Worm (Caenorhabditis elegans): Measurements from ENCODE around the gene F01F1.2.

Gene F01F1.2

ce11 chrIII:5841676-5842075, 36.7 kb upstream of the F01F1.2 start (continued):
- TF ChIP-seq egl-27 (tag; optimal IDR thresholded peaks at IDR 0.05) (no peak), nhr-85 (tag) (peak; percentile 92), nhr-11 (tag; optimal IDR thresholded peaks at IDR 0.05) (no peak), aha-1 (tag; optimal IDR thresholded peaks at IDR 0.05) (no peak), zag-1 (tag; optimal IDR thresholded peaks at IDR 0.05) (no peak), unc-62 (GFP tag; optimal IDR thresholded peaks at IDR 0.05) (no peak), pax-3 (tag; optimal IDR thresholded peaks at IDR 0.05) (no peak), nhr-84 (tag; optimal IDR thresholded peaks at IDR 0.05) (no peak), ces-1 (GFP tag; optimal IDR thresholded peaks at IDR 0.05) (no peak), lin-13 (GFP tag; optimal IDR thresholded peaks at IDR 0.05) (peak; percentile 46), nhr-20 (tag; optimal IDR thresholded peaks at IDR 0.05) (peak; percentile 77), elt-2 (tag; optimal IDR thresholded peaks at IDR 0.05) (no peak), ceh-63 (GFP tag; optimal IDR thresholded peaks at IDR 0.05) (no peak), C34B4.2 (tag; optimal IDR thresholded peaks at IDR 0.05) (no peak), mep-1 (tag; optimal IDR thresholded peaks at IDR 0.05) (peak; percentile 52), snpc-4 (tag; optimal IDR thresholded peaks at IDR 0.05) (no peak), dpl-1 (GFP tag; optimal IDR thresholded peaks at IDR 0.05) (peak in 2 of 3 experiments; percentile 31 to 37), fkh-10 (GFP tag; optimal IDR thresholded peaks at IDR 0.05) (no peak), ceh-8 (GFP tag; optimal IDR thresholded peaks at IDR 0.05) (no peak), zip-4 (GFP tag; optimal IDR thresholded peaks at IDR 0.05) (no peak), skn-1 (tag; optimal IDR thresholded peaks at IDR 0.05) (peak; percentile 33), isw-1 (GFP tag; IDR thresholded peaks at IDR 0.05) (no peak), nhr-90 (tag; optimal IDR thresholded peaks at IDR 0.05; ENCODE audit: poor library complexity) (peak; percentile 49), pag-3 (tag; optimal IDR thresholded peaks at IDR 0.05; ENCODE audit: borderline replicate concordance, insufficient read depth) (no peak), blmp-1 (tag; optimal IDR thresholded peaks at IDR 0.05) (peak; percentile 87), nhr-19 (GFP tag; conservative IDR thresholded peaks at IDR 0.05) (peak; percentile 58), ceh-88 (GFP tag; IDR thresholded peaks at IDR 0.05) (no peak), ztf-4 (tag; optimal IDR thresholded peaks at IDR 0.05) (no peak), C04F5.9 (tag; optimal IDR thresholded peaks at IDR 0.05) (no peak), nhr-47 (tag; optimal IDR thresholded peaks at IDR 0.05) (peak; percentile 59), sptf-1 (tag; optimal IDR thresholded peaks at IDR 0.05) (no peak), pqm-1 (tag; optimal IDR thresholded peaks at IDR 0.05) (no peak), rnt-1 (tag; optimal IDR thresholded peaks at IDR 0.05) (peak; percentile 26), egl-13 (tag; optimal IDR thresholded peaks at IDR 0.05) (no peak), ama-1 (optimal IDR thresholded peaks at IDR 0.05) (peak; percentile 33), xbp-1 (tag; optimal IDR thresholded peaks at IDR 0.05) (peak; percentile 7), nhr-28 (tag; optimal IDR thresholded peaks at IDR 0.05) (no peak), nhr-12 (tag; optimal IDR thresholded peaks at IDR 0.05) (no peak), vab-15 (tag; optimal IDR thresholded peaks at IDR 0.05) (no peak), C16A3.4 (tag; optimal IDR thresholded peaks at IDR 0.05) (peak; percentile 44)

ce11 chrIII:5842920-5843319, 35.4 kb upstream of the F01F1.2 start:
- TF ChIP-seq isw-1 (GFP tag; IDR thresholded peaks at IDR 0.05) (no peak), nhr-85 (tag) (peak; percentile 44), lin-14 (GFP tag; optimal IDR thresholded peaks at IDR 0.05) (peak; percentile 53), dpl-1 (GFP tag; optimal IDR thresholded peaks at IDR 0.05) (peak in 1 of 3 experiments; percentile 5), C04F5.9 (tag; optimal IDR thresholded peaks at IDR 0.05) (no peak), ceh-90 (tag; optimal IDR thresholded peaks at IDR 0.05) (no peak), vab-15 (tag; optimal IDR thresholded peaks at IDR 0.05) (no peak), sup-37 (GFP tag; optimal IDR thresholded peaks at IDR 0.05) (no peak), lsy-2 (tag; optimal IDR thresholded peaks at IDR 0.05) (no peak), fkh-10 (GFP tag; optimal IDR thresholded peaks at IDR 0.05) (no peak), ztf-11 (tag; optimal IDR thresholded peaks at IDR 0.05) (no peak), blmp-1 (tag; optimal IDR thresholded peaks at IDR 0.05) (no peak), Y116A8C.19 (tag; optimal IDR thresholded peaks at IDR 0.05; ENCODE audit: borderline replicate concordance) (no peak), egl-27 (tag; optimal IDR thresholded peaks at IDR 0.05) (no peak), lin-35 (GFP tag; optimal IDR thresholded peaks at IDR 0.05) (peak in 1 of 2 experiments; percentile 4), lin-13 (GFP tag; optimal IDR thresholded peaks at IDR 0.05) (no peak), tbx-2 (tag; optimal IDR thresholded peaks at IDR 0.05) (no peak), zag-1 (tag; optimal IDR thresholded peaks at IDR 0.05) (no peak), ceh-82 (tag; optimal IDR thresholded peaks at IDR 0.05) (no peak), efl-1 (optimal IDR thresholded peaks at IDR 0.05) (no peak), efl-1 (GFP tag; optimal IDR thresholded peaks at IDR 0.05 in 1 of 2) (peak in 1 of 2 experiments; percentile 51), nhr-20 (tag; optimal IDR thresholded peaks at IDR 0.05) (no peak), swsn-7 (tag; optimal IDR thresholded peaks at IDR 0.05) (no peak), xbp-1 (tag; optimal IDR thresholded peaks at IDR 0.05) (no peak), ama-1 (optimal IDR thresholded peaks at IDR 0.05) (no peak), mdl-1 (tag; optimal IDR thresholded peaks at IDR 0.05) (no peak)
